Worm (Caenorhabditis elegans): ENCODE results near the gene Y62E10A.23.

Y62E10A.23 gene

ce11 chrIV:13353143-13353773, 32.9 kb upstream of the Y62E10A.23 start, which contains the start of the genes rec-8 and mex-5:
rec-8 (minus strand) TSS chrIV:13353193.
mex-5 (plus strand) TSS chrIV:13353723.
- TF ChIP-seq K11D2.4 (GFP tag; IDR thresholded peaks at IDR 0.05) (no peak), die-1 (tag; optimal IDR thresholded peaks at IDR 0.05) (no peak), aptf-3 (GFP tag; IDR thresholded peaks at IDR 0.05) (no peak), F22D6.2 (tag; optimal IDR thresholded peaks at IDR 0.05) (no peak), rcor-1 (GFP tag; IDR thresholded peaks at IDR 0.05) (peak; percentile 28; the same call in 1 of the 2 replicates), sptf-2 (GFP tag; optimal IDR thresholded peaks at IDR 0.05) (no peak), madf-10 (tag; optimal IDR thresholded peaks at IDR 0.05) (no peak), ceh-40 (GFP tag; IDR thresholded peaks at IDR 0.05) (no peak), madf-8 (GFP tag; conservative IDR thresholded peaks at IDR 0.05) (peak; percentile 94), lin-54 (GFP tag; optimal IDR thresholded peaks at IDR 0.05) (peak; percentile 75), C06A6.2 (GFP tag; conservative IDR thresholded peaks at IDR 0.05) (no peak), ceh-27 (GFP tag; optimal IDR thresholded peaks at IDR 0.05) (no peak), Y53F4B.3 (GFP tag; IDR thresholded peaks at IDR 0.05) (no peak), hrde-1 (tag; optimal IDR thresholded peaks at IDR 0.05; ENCODE audit: borderline replicate concordance) (no peak), nhr-90 (tag; optimal IDR thresholded peaks at IDR 0.05) (no peak), ekl-4 (GFP tag; IDR thresholded peaks at IDR 0.05) (peak; percentile 64; the same call in 1 of the 2 replicates), mcd-1 (GFP tag; IDR thresholded peaks at IDR 0.05) (peak; percentile 40; the same call in 1 of the 2 replicates), dpl-1 (GFP tag; optimal IDR thresholded peaks at IDR 0.05) (peak; percentile 92), ztf-18 (tag; optimal IDR thresholded peaks at IDR 0.05) (no peak), snpc-3.4 (tag; optimal IDR thresholded peaks at IDR 0.05) (peak; percentile 97), F49E8.2 (tag; optimal IDR thresholded peaks at IDR 0.05; ENCODE audit: insufficient read depth) (peak; percentile 95), Y53G8AR.9 (GFP tag; conservative IDR thresholded peaks at IDR 0.05) (0 out of 2 replicates have a peak, but pooled peaks have one; percentile 38), unc-130 (GFP tag; optimal IDR thresholded peaks at IDR 0.05) (peak; percentile 90), B0019.2 (GFP tag; conservative IDR thresholded peaks at IDR 0.05) (peak; percentile 84), hmg-1.2 (GFP tag; IDR thresholded peaks at IDR 0.05) (peak; percentile 47; the same call in 1 of the 2 replicates), tlf-1 (GFP tag; optimal IDR thresholded peaks at IDR 0.05) (peak; percentile 85), F33H1.4 (GFP tag; IDR thresholded peaks at IDR 0.05) (peak; percentile 98), rpc-1 (optimal IDR thresholded peaks at IDR 0.05) (no peak), rpc-1 (tag; optimal IDR thresholded peaks at IDR 0.05) (peak; percentile 12), athp-1 (tag; optimal IDR thresholded peaks at IDR 0.05) (peak; percentile 31), efl-1 (GFP tag; optimal IDR thresholded peaks at IDR 0.05) (peak; percentile 98), tbp1 (GFP tag; optimal IDR thresholded peaks at IDR 0.05) (peak; percentile 53), C17E4.6 (GFP tag; IDR thresholded peaks at IDR 0.05) (peak; percentile 81), Y95B8A.8 (GFP tag; IDR thresholded peaks at IDR 0.05) (peak; percentile 68; the same call in 1 of the 2 replicates), D2030.7 (GFP tag; IDR thresholded peaks at IDR 0.05) (peak; percentile 89), ceh-58 (GFP tag; IDR thresholded peaks at IDR 0.05) (no peak), lir-1 (GFP tag; conservative IDR thresholded peaks at IDR 0.05) (peak; percentile 7; the same call in 1 of the 2 replicates), ceh-91 (GFP tag; IDR thresholded peaks at IDR 0.05) (peak; percentile 94), B0261.1 (tag; optimal IDR thresholded peaks at IDR 0.05) (no peak), ztf-22 (GFP tag; optimal IDR thresholded peaks at IDR 0.05) (no peak), attf-6 (GFP tag; IDR thresholded peaks at IDR 0.05) (peak; percentile 83), lin-35 (GFP tag; optimal IDR thresholded peaks at IDR 0.05) (peak in 2 of 3 experiments; percentile 55 to 84), madf-6 (GFP tag; IDR thresholded peaks at IDR 0.05) (peak; percentile 98), snpc-1.3 (tag; optimal IDR thresholded peaks at IDR 0.05; ENCODE audit: insufficient read depth) (peak; percentile 90), hsf-1 (GFP tag; IDR thresholded peaks at IDR 0.05) (peak; percentile 96), F10E7.11 (tag; optimal IDR thresholded peaks at IDR 0.05) (no peak), snpc-1.1 (tag; optimal IDR thresholded peaks at IDR 0.05; ENCODE audit: insufficient read depth) (peak; percentile 82)

Measured in whole organism, young adult.